Worm (Caenorhabditis elegans) whole organism, early embryonic: Measurements from ENCODE around the gene F42H10.2.

Source experiments
- F13C5.2 ChIP-seq: sonication (generic microtip); optimal IDR thresholded peaks from 2 replicates; lab custom pipeline; 2017; ENCODE audit warnings: mild to moderate bottlenecking, missing genetic modification characterization, inconsistent platforms, missing compliant biosample characterization
- aly-1 ChIP-seq: sonication (generic microtip); optimal IDR thresholded peaks from 2 replicates; lab custom pipeline; 2016; ENCODE audit warnings: missing genetic modification characterization, missing compliant biosample characterization
- ama-1 ChIP-seq: fragments of 150-350 bp; optimal IDR thresholded peaks from 2 replicates; lab custom pipeline; 2014
- hmg-4 ChIP-seq: fragments of 200-800 bp; sonication (Bioruptor generic); optimal IDR thresholded peaks from 2 replicates; lab custom pipeline; 2018; ENCODE audit warnings: mild to moderate bottlenecking, missing genetic modification characterization, missing compliant biosample characterization
- hnd-1 ChIP-seq: sonication (generic microtip); optimal IDR thresholded peaks from 2 replicates; lab custom pipeline; 2016; ENCODE audit warnings: missing genetic modification characterization, missing compliant biosample characterization
- pes-1 ChIP-seq: fragments of 200-800 bp; sonication (Bioruptor generic); IDR thresholded peaks from 2 replicates; pipeline ENCODE4 v1.3.6; 2022; ENCODE audit warnings: missing genetic modification reagents, missing genetic modification characterization, missing compliant biosample characterization
- scrt-1 ChIP-seq: fragments of 200-800 bp; sonication (Bioruptor generic); IDR thresholded peaks from 2 replicates; pipeline ENCODE4 v1.3.6; 2022; ENCODE audit warnings: missing genetic modification characterization, missing compliant biosample characterization
- sea-1 ChIP-seq: fragments of 200-800 bp; sonication (Bioruptor generic); conservative IDR thresholded peaks from 2 replicates; pipeline ENCODE4 v1.3.6; 2022; ENCODE audit warnings: missing genetic modification characterization, missing compliant biosample characterization
- tbx-37 ChIP-seq: fragments of 200-800 bp; sonication (Bioruptor generic); conservative IDR thresholded peaks from 2 replicates; pipeline ENCODE4 v1.3.6; 2022; ENCODE audit warnings: missing genetic modification reagents, missing genetic modification characterization, missing compliant biosample characterization
- tra-4 ChIP-seq: sonication (generic microtip); optimal IDR thresholded peaks from 2 replicates; lab custom pipeline; 2017; ENCODE audit warnings: missing genetic modification characterization, missing compliant biosample characterization

- TF ChIP-seq F13C5.2 (tag; lab: Kevin White, UChicago) (no peak), aly-1 (no peak), pes-1 (GFP tag; lab: Robert Waterston, UW) (no peak), ama-1 (lab: Kevin White, UChicago) (no peak), tbx-37 (GFP tag; lab: Robert Waterston, UW) (no peak), tra-4 (no peak), sea-1 (GFP tag; lab: Robert Waterston, UW) (no peak), hmg-4 (GFP tag; lab: Kevin White, UChicago) (no peak), scrt-1 (no peak), hnd-1 (no peak)
Measured at ce11 chrIII:8520589-8520988, 30.2 kb downstream of the F42H10.2 start.
